Worm (Caenorhabditis elegans) whole organism, young adult: ENCODE measurements around the gene clpp-1.

ENCODE experiments used
- F33H1.4 ChIP-seq: fragments of 200-800 bp; sonication (Bioruptor generic); IDR thresholded peaks from 2 replicates; pipeline ENCODE4 v1.3.6; 2022; ENCODE audit warnings: missing genetic modification reagents, missing genetic modification characterization, missing compliant biosample characterization
- F55B11.4 ChIP-seq: sonication (generic microtip); optimal IDR thresholded peaks from 2 replicates; lab custom pipeline; 2016; ENCODE audit warnings: missing compliant biosample characterization, missing genetic modification characterization, borderline replicate concordance; ENCODE audit not compliant: insufficient read depth
- dpl-1 ChIP-seq: fragments of 150-350 bp; optimal IDR thresholded peaks from 2 replicates; lab custom pipeline; 2014; ENCODE audit warnings: missing biosample characterization, missing genetic modification reagents, missing genetic modification characterization
- hrde-1 ChIP-seq: sonication (generic microtip); optimal IDR thresholded peaks from 2 replicates; lab custom pipeline; 2016; ENCODE audit warnings: missing genetic modification characterization, mild to moderate bottlenecking, missing compliant biosample characterization, moderate library complexity, missing genotype, missing genetic modification reagents, borderline replicate concordance
- madf-6 ChIP-seq: fragments of 200-800 bp; sonication (Bioruptor generic); IDR thresholded peaks from 2 replicates; pipeline ENCODE4 v1.3.6; 2022; ENCODE audit warnings: missing genetic modification reagents, missing genetic modification characterization, missing compliant biosample characterization
- mxl-1 ChIP-seq: sonication (generic microtip); optimal IDR thresholded peaks from 2 replicates; lab custom pipeline; 2016; ENCODE audit warnings: missing genetic modification characterization, missing compliant biosample characterization
- nhr-90 ChIP-seq: sonication (generic microtip); optimal IDR thresholded peaks from 2 replicates; lab custom pipeline; 2016; ENCODE audit warnings: missing genotype, mild to moderate bottlenecking, missing genetic modification characterization, missing compliant biosample characterization
- pha-4 ChIP-seq: fragments of 150-350 bp; sonication (generic microtip); optimal IDR thresholded peaks from 2 replicates; lab custom pipeline; 2014; ENCODE audit warnings: missing biosample characterization, missing genetic modification reagents, missing genetic modification characterization
- repo-1 ChIP-seq: sonication (generic microtip); optimal IDR thresholded peaks from 2 replicates; lab custom pipeline; 2017; ENCODE audit warnings: mild to moderate bottlenecking, missing genetic modification characterization, missing compliant biosample characterization
- snpc-1.3 ChIP-seq: sonication (generic microtip); optimal IDR thresholded peaks from 2 replicates; lab custom pipeline; 2017; ENCODE audit warnings: missing genetic modification characterization, mild to moderate bottlenecking, missing compliant biosample characterization, antibody characterized with exemption, moderate library complexity, missing genotype, missing genetic modification reagents; ENCODE audit not compliant: insufficient read depth

ce11 chrII:10308726-10309125 is 6.1 kb upstream of the clpp-1 start, which contains the start of gene gcy-4:
- TF ChIP-seq pha-4 (tag; lab: Kevin White, UChicago) (no peak), nhr-90 (tag; lab: Kevin White, UChicago) (no peak), repo-1 (tag; lab: Kevin White, UChicago) (no peak), snpc-1.3 (tag; lab: Kevin White, UChicago) (no peak), F33H1.4 (GFP tag; lab: Robert Waterston, UW) (no peak), mxl-1 (no peak), F55B11.4 (no peak), dpl-1 (GFP tag; lab: Kevin White, UChicago) (no peak), hrde-1 (tag; lab: Kevin White, UChicago) (no peak), madf-6 (no peak)
